Worm (Caenorhabditis elegans): Measurements from ENCODE around the gene Y38H6A.1.

Y38H6A.1 gene

DNA sequence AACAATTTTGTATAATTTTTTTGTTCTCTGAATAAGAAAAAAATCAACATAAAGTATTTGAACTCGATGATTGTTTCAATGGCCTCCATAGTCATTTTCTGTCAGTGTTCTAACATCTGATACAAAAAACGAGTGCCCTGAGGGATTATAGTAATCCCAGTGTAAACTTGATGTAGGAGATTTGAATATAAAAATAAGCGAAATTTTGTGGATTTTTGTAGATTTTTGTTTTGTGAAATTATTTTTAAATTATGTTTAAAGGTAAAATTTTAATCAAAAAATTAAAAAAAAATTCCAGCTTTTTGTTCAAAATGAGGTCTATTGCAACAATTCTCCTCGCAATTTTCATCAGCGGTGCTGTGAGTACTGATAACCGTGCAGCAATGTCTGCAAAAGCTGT lies at the start of gene Y38H6A.1:
Y38H6A.1 (plus strand) TSS at position 301 of the 400 bp plus-strand sequence.
- TF ChIP-seq F13C5.2 (tag; optimal IDR thresholded peaks at IDR 0.05) (no peak), ceh-36 (tag; optimal IDR thresholded peaks at IDR 0.05) (no peak), hmg-4 (GFP tag; optimal IDR thresholded peaks at IDR 0.05) (no peak), sea-1 (GFP tag; conservative IDR thresholded peaks at IDR 0.05) (no peak), ceh-13 (GFP tag; optimal IDR thresholded peaks at IDR 0.05) (no peak), B0310.2 (tag; optimal IDR thresholded peaks at IDR 0.05) (no peak), tra-4 (tag; optimal IDR thresholded peaks at IDR 0.05) (no peak), flt-1 (GFP tag; IDR thresholded peaks at IDR 0.05) (no peak), tbx-11 (GFP tag; IDR thresholded peaks at IDR 0.05) (no peak), ets-7 (tag; optimal IDR thresholded peaks at IDR 0.05) (no peak), hmbx-1 (tag; optimal IDR thresholded peaks at IDR 0.05) (no peak), ama-1 (optimal IDR thresholded peaks at IDR 0.05) (no peak)

- TF ChIP-seq ama-1 (optimal IDR thresholded peaks at IDR 0.05), result no peak
- no peak for TF ChIP-seq ets-7 (tag; optimal IDR thresholded peaks at IDR 0.05)
- no peak for TF ChIP-seq hmg-4 (GFP tag; optimal IDR thresholded peaks at IDR 0.05)
- TF ChIP-seq hmbx-1 (tag; optimal IDR thresholded peaks at IDR 0.05), result no peak
- no peak for TF ChIP-seq tra-4 (tag; optimal IDR thresholded peaks at IDR 0.05)
- no peak for TF ChIP-seq scrt-1 (GFP tag; IDR thresholded peaks at IDR 0.05)
- TF ChIP-seq sea-1 (GFP tag; conservative IDR thresholded peaks at IDR 0.05), result no peak
- no peak for TF ChIP-seq ceh-36 (tag; optimal IDR thresholded peaks at IDR 0.05)
- no peak for TF ChIP-seq F13C5.2 (tag; optimal IDR thresholded peaks at IDR 0.05)
Measured at ce11 chrV:20276923-20277322, 48.6 kb upstream of the Y38H6A.1 start.

- no peak for TF ChIP-seq ets-7 (tag; optimal IDR thresholded peaks at IDR 0.05)
Measured at ce11 chrV:20279309-20279708, 46.2 kb upstream of the Y38H6A.1 start.

- TF ChIP-seq ceh-13 (GFP tag; optimal IDR thresholded peaks at IDR 0.05), result no peak
- TF ChIP-seq tra-4 (tag; optimal IDR thresholded peaks at IDR 0.05), result no peak
Measured at ce11 chrV:20279811-20280317, 45.7 kb upstream of the Y38H6A.1 start, which contains the start of gene pqn-94. Gene pqn-94 (minus strand): TSS chrV:20279861.

DNA sequence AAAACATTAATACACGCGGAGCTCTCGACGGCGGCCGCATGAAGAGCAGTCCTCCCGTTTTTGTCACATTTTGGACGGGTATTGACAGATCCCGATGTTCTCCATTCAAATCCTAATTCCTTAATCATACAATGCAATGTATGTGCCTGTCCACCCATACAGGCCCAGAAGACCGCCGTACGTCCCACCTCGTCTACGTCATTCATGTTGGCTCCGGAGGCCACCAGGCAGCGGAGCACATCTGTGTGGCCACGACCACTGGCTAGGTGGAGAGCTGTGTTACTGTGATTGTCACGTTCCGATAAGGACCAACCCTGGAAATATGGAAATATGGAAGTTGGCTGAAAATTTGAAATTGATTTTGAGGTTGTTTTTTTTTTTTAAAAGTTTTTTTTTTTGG lies 42.7 kb upstream of the Y38H6A.1 start:
- TF ChIP-seq sea-1 (GFP tag; conservative IDR thresholded peaks at IDR 0.05) (no peak), flt-1 (GFP tag; IDR thresholded peaks at IDR 0.05) (no peak), ceh-13 (GFP tag; optimal IDR thresholded peaks at IDR 0.05) (no peak), ets-7 (tag; optimal IDR thresholded peaks at IDR 0.05) (no peak), F13C5.2 (tag; optimal IDR thresholded peaks at IDR 0.05) (no peak), B0310.2 (tag; optimal IDR thresholded peaks at IDR 0.05) (no peak)

DNA sequence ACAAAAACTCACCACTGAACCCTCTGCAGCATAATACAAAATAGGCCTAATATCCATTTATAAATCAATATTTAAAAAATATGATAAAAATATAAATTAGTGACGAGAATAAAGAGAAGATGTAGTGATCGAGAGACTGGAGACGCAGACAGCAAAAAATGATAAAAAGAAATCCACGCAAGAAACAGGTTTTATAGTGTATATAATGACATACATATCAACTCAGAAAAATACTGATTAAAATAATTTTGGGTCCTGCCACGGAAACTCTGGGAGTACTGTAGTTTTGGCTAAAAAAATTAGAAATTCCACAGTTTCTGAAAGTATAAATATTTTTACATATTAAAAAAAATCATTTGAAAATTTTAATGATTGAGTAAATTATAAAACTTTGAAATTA lies 36.2 kb upstream of the Y38H6A.1 start, which contains the start of gene mlt-4:
mlt-4 (minus strand) TSS at position 101 of the 400 bp plus-strand sequence.
- TF ChIP-seq ceh-36 (tag; optimal IDR thresholded peaks at IDR 0.05) (no peak), pes-1 (GFP tag; IDR thresholded peaks at IDR 0.05) (no peak), tra-4 (tag; optimal IDR thresholded peaks at IDR 0.05) (no peak), hmbx-1 (tag; optimal IDR thresholded peaks at IDR 0.05) (no peak), sea-1 (GFP tag; conservative IDR thresholded peaks at IDR 0.05) (no peak), ama-1 (optimal IDR thresholded peaks at IDR 0.05) (no peak), tbx-11 (GFP tag; IDR thresholded peaks at IDR 0.05) (no peak), F13C5.2 (tag; optimal IDR thresholded peaks at IDR 0.05) (no peak), hmg-4 (GFP tag; optimal IDR thresholded peaks at IDR 0.05) (no peak), ets-7 (tag; optimal IDR thresholded peaks at IDR 0.05) (no peak)

DNA sequence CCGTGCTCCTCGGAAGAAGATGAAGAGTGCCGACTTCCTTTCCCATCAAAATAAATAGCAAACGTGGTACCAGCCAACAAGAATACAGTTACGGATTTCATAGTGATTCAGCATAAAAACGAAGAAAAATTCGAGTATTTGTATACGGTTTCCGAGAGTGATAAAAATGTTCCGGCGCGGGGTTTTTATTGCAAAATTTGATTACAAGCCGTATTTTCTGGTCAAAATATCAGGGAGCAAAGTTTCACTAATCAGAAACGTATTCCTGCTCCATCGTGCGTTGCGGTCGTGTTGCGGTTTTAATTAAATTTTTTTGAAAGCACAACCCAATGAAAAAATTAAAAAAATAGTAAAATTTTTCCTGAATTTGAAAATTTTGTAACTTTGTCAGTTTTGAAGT lies 31.1 kb upstream of the Y38H6A.1 start, which contains the start of gene clec-261:
clec-261 (minus strand) TSS at position 101 of the 400 bp plus-strand sequence.
- no peak for TF ChIP-seq tra-4 (tag; optimal IDR thresholded peaks at IDR 0.05)
- TF ChIP-seq tbx-37 (GFP tag; conservative IDR thresholded peaks at IDR 0.05), result no peak
- no peak for TF ChIP-seq aly-1 (tag; optimal IDR thresholded peaks at IDR 0.05)
- TF ChIP-seq pes-1 (GFP tag; IDR thresholded peaks at IDR 0.05), result no peak
- no peak for TF ChIP-seq ama-1 (optimal IDR thresholded peaks at IDR 0.05)
- TF ChIP-seq flt-1 (GFP tag; IDR thresholded peaks at IDR 0.05), result no peak
- TF ChIP-seq hnd-1 (tag; optimal IDR thresholded peaks at IDR 0.05), result no peak
- no peak for TF ChIP-seq ets-7 (tag; optimal IDR thresholded peaks at IDR 0.05)
- no peak for TF ChIP-seq tbx-11 (GFP tag; IDR thresholded peaks at IDR 0.05)
- no peak for TF ChIP-seq ceh-13 (GFP tag; optimal IDR thresholded peaks at IDR 0.05)
- TF ChIP-seq scrt-1 (GFP tag; IDR thresholded peaks at IDR 0.05), result no peak
- no peak for TF ChIP-seq hmbx-1 (tag; optimal IDR thresholded peaks at IDR 0.05)
- TF ChIP-seq B0310.2 (tag; optimal IDR thresholded peaks at IDR 0.05), result no peak
- no peak for TF ChIP-seq F13C5.2 (tag; optimal IDR thresholded peaks at IDR 0.05)
- TF ChIP-seq hmg-4 (GFP tag; optimal IDR thresholded peaks at IDR 0.05), result no peak
- no peak for TF ChIP-seq ceh-36 (tag; optimal IDR thresholded peaks at IDR 0.05)

ce11 chrV:20297650-20298049 lies 27.9 kb upstream of the Y38H6A.1 start, which contains the start of gene ZC15.5:
Gene ZC15.5 (plus strand): TSS chrV:20297950.
- TF ChIP-seq tra-4 (tag; optimal IDR thresholded peaks at IDR 0.05) (no peak), F13C5.2 (tag; optimal IDR thresholded peaks at IDR 0.05) (no peak), ama-1 (optimal IDR thresholded peaks at IDR 0.05) (no peak), scrt-1 (GFP tag; IDR thresholded peaks at IDR 0.05) (no peak), ceh-13 (GFP tag; optimal IDR thresholded peaks at IDR 0.05) (no peak), aly-1 (tag; optimal IDR thresholded peaks at IDR 0.05) (no peak), hnd-1 (tag; optimal IDR thresholded peaks at IDR 0.05) (no peak), hmbx-1 (tag; optimal IDR thresholded peaks at IDR 0.05) (no peak), ceh-36 (tag; optimal IDR thresholded peaks at IDR 0.05) (no peak), hmg-4 (GFP tag; optimal IDR thresholded peaks at IDR 0.05) (no peak), tbx-37 (GFP tag; conservative IDR thresholded peaks at IDR 0.05) (no peak), ets-7 (tag; optimal IDR thresholded peaks at IDR 0.05) (no peak), flt-1 (GFP tag; IDR thresholded peaks at IDR 0.05) (no peak), sea-1 (GFP tag; conservative IDR thresholded peaks at IDR 0.05) (no peak), tbx-11 (GFP tag; IDR thresholded peaks at IDR 0.05) (no peak), B0310.2 (tag; optimal IDR thresholded peaks at IDR 0.05) (no peak), pes-1 (GFP tag; IDR thresholded peaks at IDR 0.05) (no peak)
